Worm (Caenorhabditis elegans) whole organism, L1 larva: ENCODE measurements around the gene ears-2.

Source experiments
- C16A3.4 ChIP-seq: fragments of 150-350 bp; optimal IDR thresholded peaks from 2 replicates; lab custom pipeline; 2014; ENCODE audit warnings: missing biosample characterization, missing genetic modification characterization
- Y116A8C.19 ChIP-seq: sonication (generic microtip); optimal IDR thresholded peaks from 2 replicates; lab custom pipeline; 2016; ENCODE audit warnings: missing compliant biosample characterization, missing genetic modification characterization, borderline replicate concordance
- alr-1 ChIP-seq: fragments of 200-800 bp; sonication (Bioruptor generic); optimal IDR thresholded peaks from 2 replicates; lab custom pipeline; 2018; ENCODE audit warnings: borderline replicate concordance, mild to moderate bottlenecking, missing genetic modification characterization, missing compliant biosample characterization
- blmp-1 ChIP-seq: fragments of 150-350 bp; optimal IDR thresholded peaks from 2 replicates; lab custom pipeline; 2014; ENCODE audit warnings: missing biosample characterization, missing genetic modification characterization
- ceh-82 ChIP-seq, 3 experiments: fragments of 150-350 bp in 1 of 3; sonication (generic microtip) in 2 of 3; optimal IDR thresholded peaks; 2 replicates each; lab custom pipeline; 2014 to 2017; ENCODE audit warnings: missing biosample characterization in 3 of 3, missing genetic modification characterization in 3 of 3
- dsc-1 ChIP-seq: sonication (generic microtip); optimal IDR thresholded peaks from 2 replicates; lab custom pipeline; 2016; ENCODE audit warnings: mild to moderate bottlenecking, missing genetic modification characterization, missing compliant biosample characterization
- efl-1 ChIP-seq, 4 experiments: fragments of 150-350 bp; optimal IDR thresholded peaks in 3 of 4; peaks in 1 of 4; 1 replicate in 1 of 4; 2 replicates in 3 of 4; lab custom pipeline; 2014; ENCODE audit warnings: missing biosample characterization in 2 of 4, missing genetic modification characterization in 2 of 4, missing genetic modification reagents in 2 of 4
- egl-13 ChIP-seq: sonication (generic microtip); optimal IDR thresholded peaks from 2 replicates; lab custom pipeline; 2016; ENCODE audit warnings: missing genotype, missing genetic modification reagents, missing genetic modification characterization, missing compliant biosample characterization
- egl-27 ChIP-seq, 2 experiments: fragments of 150-350 bp in 1 of 2; sonication (generic microtip); optimal IDR thresholded peaks; 3 replicates each; lab custom pipeline; 2017 to 2018; ENCODE audit warnings: missing biosample characterization in 2 of 2, missing genetic modification characterization in 2 of 2, missing genetic modification reagents in 2 of 2
- elt-2 ChIP-seq: sonication (generic microtip); optimal IDR thresholded peaks from 2 replicates; lab custom pipeline; 2016; ENCODE audit warnings: missing genetic modification characterization, mild to moderate bottlenecking, inconsistent platforms, missing compliant biosample characterization, missing genetic modification reagents
- elt-3 ChIP-seq, 6 experiments: fragments of 150-350 bp in 1 of 6; sonication (generic microtip); optimal IDR thresholded peaks; 2 replicates each; lab custom pipeline; 2017 to 2018; ENCODE audit warnings: missing biosample characterization in 6 of 6, missing genetic modification characterization in 6 of 6, inconsistent platforms in 1 of 6
- ets-5 ChIP-seq: fragments of 200-800 bp; sonication (Bioruptor generic); IDR thresholded peaks from 2 replicates; pipeline ENCODE4 v1.3.6; 2022; ENCODE audit warnings: missing genetic modification characterization, missing compliant biosample characterization
- fkh-4 ChIP-seq: sonication (generic microtip); optimal IDR thresholded peaks from 2 replicates; lab custom pipeline; 2016; ENCODE audit warnings: missing compliant biosample characterization, missing genetic modification characterization, borderline replicate concordance
- fkh-8 ChIP-seq: sonication (generic microtip); optimal IDR thresholded peaks from 2 replicates; lab custom pipeline; 2016; ENCODE audit warnings: mild to moderate bottlenecking, missing genetic modification characterization, missing compliant biosample characterization
- fos-1 ChIP-seq: fragments of 150-350 bp; optimal IDR thresholded peaks from 2 replicates; lab custom pipeline; 2014; ENCODE audit warnings: missing biosample characterization, missing genetic modification characterization
- isw-1 ChIP-seq: fragments of 200-800 bp; sonication (Bioruptor generic); IDR thresholded peaks from 2 replicates; pipeline ENCODE4 v1.3.6; 2022; ENCODE audit warnings: missing genetic modification characterization, missing compliant biosample characterization
- jun-1 ChIP-seq: fragments of 150-350 bp; optimal IDR thresholded peaks from 2 replicates; lab custom pipeline; 2014; ENCODE audit warnings: missing biosample characterization, missing genetic modification reagents, missing genetic modification characterization
- lin-35 ChIP-seq, 2 experiments: fragments of 150-350 bp; optimal IDR thresholded peaks; 2 replicates each; lab custom pipeline; 2014; ENCODE audit warnings: missing biosample characterization in 2 of 2, missing genetic modification characterization in 2 of 2, missing genetic modification reagents in 2 of 2
- lsy-2 ChIP-seq, 2 experiments: fragments of 150-350 bp; optimal IDR thresholded peaks; 2 replicates each; lab custom pipeline; 2014; ENCODE audit warnings: missing biosample characterization in 2 of 2, missing genetic modification characterization in 2 of 2
- mdl-1 ChIP-seq, 2 experiments: fragments of 150-350 bp; optimal IDR thresholded peaks; 2 replicates each; lab custom pipeline; 2014 to 2017; ENCODE audit warnings: missing biosample characterization in 2 of 2, missing genetic modification characterization in 2 of 2, inconsistent platforms in 1 of 2
- nhr-28 ChIP-seq: fragments of 150-350 bp; optimal IDR thresholded peaks from 2 replicates; lab custom pipeline; 2014; ENCODE audit warnings: missing biosample characterization, missing genetic modification characterization
- nhr-47 ChIP-seq: sonication (generic microtip); optimal IDR thresholded peaks from 2 replicates; lab custom pipeline; 2016; ENCODE audit warnings: mild to moderate bottlenecking, missing genetic modification characterization, moderate library complexity, missing compliant biosample characterization
- nhr-90 ChIP-seq: sonication (generic microtip); optimal IDR thresholded peaks from 2 replicates; lab custom pipeline; 2016; ENCODE audit warnings: mild to moderate bottlenecking, missing genetic modification characterization, missing compliant biosample characterization; ENCODE audit not compliant: poor library complexity
- pag-3 ChIP-seq: sonication (generic microtip); optimal IDR thresholded peaks from 2 replicates; lab custom pipeline; 2017; ENCODE audit warnings: missing genetic modification characterization, mild to moderate bottlenecking, missing compliant biosample characterization, antibody characterized with exemption, borderline replicate concordance; ENCODE audit not compliant: insufficient read depth
- pax-3 ChIP-seq: fragments of 200-800 bp; sonication (Bioruptor generic); optimal IDR thresholded peaks from 2 replicates; lab custom pipeline; 2018; ENCODE audit warnings: mild to moderate bottlenecking, missing genetic modification characterization, moderate library complexity, missing compliant biosample characterization
- skn-1 ChIP-seq: fragments of 150-350 bp; optimal IDR thresholded peaks from 2 replicates; lab custom pipeline; 2014; ENCODE audit warnings: missing biosample characterization, missing genetic modification characterization
- snpc-4 ChIP-seq: fragments of 150-350 bp; optimal IDR thresholded peaks from 2 replicates; lab custom pipeline; 2014; ENCODE audit warnings: missing biosample characterization, missing genetic modification characterization
- snu-23 ChIP-seq: sonication (generic microtip); optimal IDR thresholded peaks from 2 replicates; lab custom pipeline; 2016; ENCODE audit warnings: missing genetic modification characterization, missing compliant biosample characterization
- sptf-1 ChIP-seq: fragments of 150-350 bp; optimal IDR thresholded peaks from 2 replicates; lab custom pipeline; 2014; ENCODE audit warnings: missing biosample characterization, missing genetic modification characterization
- sup-37 ChIP-seq: fragments of 200-800 bp; sonication (Bioruptor generic); optimal IDR thresholded peaks from 2 replicates; lab custom pipeline; 2018; ENCODE audit warnings: mild to moderate bottlenecking, missing genetic modification characterization, missing compliant biosample characterization
- swsn-7 ChIP-seq: sonication (generic microtip); optimal IDR thresholded peaks from 2 replicates; lab custom pipeline; 2016; ENCODE audit warnings: missing genetic modification characterization, missing compliant biosample characterization
- unc-86 ChIP-seq: sonication (generic microtip); optimal IDR thresholded peaks from 2 replicates; lab custom pipeline; 2016; ENCODE audit warnings: missing genetic modification characterization, missing compliant biosample characterization
- unc-98 ChIP-seq: fragments of 200-800 bp; sonication (Bioruptor generic); IDR thresholded peaks from 2 replicates; pipeline ENCODE4 v1.3.6; 2022; ENCODE audit warnings: missing genetic modification characterization, missing compliant biosample characterization
- xbp-1 ChIP-seq: sonication (generic microtip); optimal IDR thresholded peaks from 2 replicates; lab custom pipeline; 2016; ENCODE audit warnings: missing genetic modification characterization, missing compliant biosample characterization
- zag-1 ChIP-seq: fragments of 150-350 bp; optimal IDR thresholded peaks from 2 replicates; lab custom pipeline; 2014; ENCODE audit warnings: missing biosample characterization, missing genetic modification characterization
- ztf-11 ChIP-seq, 2 experiments: sonication (generic microtip); optimal IDR thresholded peaks; 2 replicates each; lab custom pipeline; 2016 to 2017; ENCODE audit warnings: missing genetic modification characterization in 2 of 2, missing biosample characterization in 1 of 2, missing compliant biosample characterization in 1 of 2
- ztf-4 ChIP-seq: fragments of 150-350 bp; optimal IDR thresholded peaks from 2 replicates; lab custom pipeline; 2014; ENCODE audit warnings: missing biosample characterization, missing genetic modification characterization

The ears-2 gene

DNA sequence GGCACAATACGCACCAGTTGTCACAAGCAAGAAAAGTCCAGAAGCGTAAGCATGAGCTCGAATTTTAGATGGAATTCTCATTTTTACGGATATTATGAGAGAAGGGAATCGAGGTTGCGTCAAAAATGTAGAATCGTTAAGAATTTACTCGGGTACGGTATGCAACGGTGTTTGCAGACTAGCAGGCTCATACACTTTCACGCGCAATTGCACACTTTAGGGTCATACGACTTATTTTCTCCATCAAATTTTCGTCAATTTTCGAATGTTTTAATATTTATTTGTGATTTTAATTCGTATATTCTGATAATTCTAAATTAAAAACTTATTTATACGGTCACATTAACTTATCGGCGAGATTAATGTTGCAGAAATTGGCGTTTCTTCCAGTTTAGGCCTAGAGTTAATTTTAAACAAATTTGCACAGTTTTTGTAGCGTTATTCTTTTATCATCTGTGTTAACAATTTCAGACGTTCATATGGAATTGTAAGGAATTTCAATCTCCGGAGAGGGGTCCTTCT is 3.2 kb upstream of the ears-2 start, which contains the start of the genes T07A9.15 and nog-1 (continued):
- TF ChIP-seq efl-1 (optimal IDR thresholded peaks at IDR 0.05; lab: Kevin White, UChicago) (peak; percentile 73 to 78), efl-1 (GFP tag; optimal IDR thresholded peaks at IDR 0.05 in 1 of 2; lab: Kevin White, UChicago) (peak; percentile 73 to 97), fos-1 (tag; lab: Kevin White, UChicago) (peak; percentile 32), nhr-90 (tag; lab: Kevin White, UChicago) (peak; percentile 68), sptf-1 (tag; lab: Kevin White, UChicago) (no peak), Y116A8C.19 (tag; lab: Kevin White, UChicago) (no peak), dsc-1 (peak; percentile 49), unc-86 (tag; lab: Kevin White, UChicago) (peak; percentile 61), mdl-1 (tag; optimal IDR thresholded peaks at IDR 0.05; lab: Kevin White, UChicago) (peak in 1 of 2 experiments; percentile 59), elt-3 (tag; optimal IDR thresholded peaks at IDR 0.05; lab: Kevin White, UChicago) (peak in 2 of 6 experiments; percentile 22 to 48), jun-1 (tag; lab: Kevin White, UChicago) (peak; percentile 45), elt-2 (tag; lab: Kevin White, UChicago) (peak; percentile 7), ceh-82 (tag; optimal IDR thresholded peaks at IDR 0.05; lab: Kevin White, UChicago) (peak; percentile 57 to 74 (median 71)), ztf-4 (tag; lab: Kevin White, UChicago) (peak; percentile 32), pag-3 (tag; lab: Kevin White, UChicago) (no peak), fkh-4 (tag; lab: Kevin White, UChicago) (no peak), zag-1 (tag; lab: Kevin White, UChicago) (no peak), nhr-47 (tag; lab: Kevin White, UChicago) (peak; percentile 76), xbp-1 (peak; percentile 67), nhr-28 (tag; lab: Kevin White, UChicago) (no peak), ztf-11 (tag; optimal IDR thresholded peaks at IDR 0.05; lab: Kevin White, UChicago) (peak in 1 of 2 experiments; percentile 52), ets-5 (no peak), snu-23 (GFP tag; lab: Kevin White, UChicago) (peak; percentile 87), blmp-1 (tag; lab: Kevin White, UChicago) (peak; percentile 41), unc-98 (no peak), swsn-7 (tag; lab: Kevin White, UChicago) (peak; percentile 72), isw-1 (peak; percentile 56), egl-13 (tag; lab: Kevin White, UChicago) (no peak), C16A3.4 (tag; lab: Kevin White, UChicago) (peak; percentile 78), egl-27 (tag; optimal IDR thresholded peaks at IDR 0.05; lab: Kevin White, UChicago) (no peak), sup-37 (GFP tag; lab: Kevin White, UChicago) (no peak), fkh-8 (peak; percentile 69), alr-1 (no peak), lin-35 (GFP tag; optimal IDR thresholded peaks at IDR 0.05; lab: Kevin White, UChicago) (peak; percentile 80 to 87), pax-3 (tag; lab: Kevin White, UChicago) (peak; percentile 23), lsy-2 (tag; optimal IDR thresholded peaks at IDR 0.05; lab: Kevin White, UChicago) (peak; percentile 98 to 99)

DNA sequence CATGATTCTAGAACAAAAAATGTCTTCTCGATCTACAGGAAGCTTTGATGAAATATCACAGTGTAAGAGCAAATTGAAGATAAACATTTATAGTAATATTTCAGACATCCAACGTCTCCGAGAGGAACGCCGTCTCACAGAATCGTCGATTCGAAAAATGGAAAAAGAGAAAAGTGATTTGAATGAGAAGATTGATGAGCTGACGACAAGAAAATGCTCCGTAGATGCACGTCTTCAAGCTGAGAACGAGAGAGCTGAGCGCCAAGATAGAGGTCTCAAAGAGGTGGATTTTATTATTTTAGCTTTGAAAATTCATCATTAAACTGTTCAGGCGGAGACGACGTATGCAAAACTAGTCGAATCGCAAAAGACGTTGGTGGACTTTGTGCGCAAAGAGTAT is 2.2 kb downstream of the ears-2 start, which contains the start of gene ssna-1:
ssna-1 (plus strand) TSS at position 12 of the 400 bp plus-strand sequence.
- no peak for TF ChIP-seq blmp-1 (tag; lab: Kevin White, UChicago)
- no peak for TF ChIP-seq skn-1 (tag; lab: Kevin White, UChicago)
- no peak for TF ChIP-seq snpc-4 (tag; lab: Kevin White, UChicago)
- TF ChIP-seq lsy-2 (tag; optimal IDR thresholded peaks at IDR 0.05; lab: Kevin White, UChicago): peak in 1 of 2 experiments; percentile 26
- no peak for TF ChIP-seq efl-1 (optimal IDR thresholded peaks at IDR 0.05; lab: Kevin White, UChicago)
- TF ChIP-seq efl-1 (GFP tag; optimal IDR thresholded peaks at IDR 0.05 in 1 of 2; lab: Kevin White, UChicago): peak in 1 of 2 experiments; percentile 30
